Worm (Caenorhabditis elegans): ENCODE data around the gene E02A10.3.
A peak's percentile ranks its signal among the peaks of the same experiment; 100 is the strongest.

Gene E02A10.3

ce11 chrV:12611029-12611428 lies 31.6 kb downstream of the E02A10.3 start, which contains the start of gene cubn-1:
Gene cubn-1, plus strand, starts transcription at chrV:12611329.
- no peak for TF ChIP-seq xbp-1 (tag; optimal IDR thresholded peaks at IDR 0.05)
- TF ChIP-seq sptf-1 (tag; optimal IDR thresholded peaks at IDR 0.05), result no peak
- no peak for TF ChIP-seq hlh-17 (GFP tag; optimal IDR thresholded peaks at IDR 0.05; ENCODE audit: borderline replicate concordance)
- no peak for TF ChIP-seq aha-1 (tag; optimal IDR thresholded peaks at IDR 0.05)
- no peak for TF ChIP-seq ces-1 (GFP tag; optimal IDR thresholded peaks at IDR 0.05)
- TF ChIP-seq ceh-82 (tag; optimal IDR thresholded peaks at IDR 0.05), result no peak
- TF ChIP-seq nhr-84 (tag; optimal IDR thresholded peaks at IDR 0.05), result no peak
- TF ChIP-seq fkh-8 (tag; optimal IDR thresholded peaks at IDR 0.05), result no peak
- no peak for TF ChIP-seq fos-1 (tag; optimal IDR thresholded peaks at IDR 0.05)

- TF ChIP-seq mab-9 (GFP tag; IDR thresholded peaks at IDR 0.05) (no peak), zag-1 (tag; optimal IDR thresholded peaks at IDR 0.05) (no peak), hlh-4 (tag; optimal IDR thresholded peaks at IDR 0.05) (no peak), nhr-11 (tag; optimal IDR thresholded peaks at IDR 0.05) (no peak), blmp-1 (tag; optimal IDR thresholded peaks at IDR 0.05) (no peak), skn-1 (tag; optimal IDR thresholded peaks at IDR 0.05) (no peak), lin-39 (tag; optimal IDR thresholded peaks at IDR 0.05) (no peak), fos-1 (tag; optimal IDR thresholded peaks at IDR 0.05) (no peak), hpl-2 (GFP tag; optimal IDR thresholded peaks at IDR 0.05) (no peak), unc-86 (tag; optimal IDR thresholded peaks at IDR 0.05) (no peak), ceh-82 (tag; optimal IDR thresholded peaks at IDR 0.05) (no peak), dsc-1 (tag; optimal IDR thresholded peaks at IDR 0.05) (no peak), nhr-47 (tag; optimal IDR thresholded peaks at IDR 0.05) (no peak), vab-15 (tag; optimal IDR thresholded peaks at IDR 0.05) (no peak), swsn-7 (tag; optimal IDR thresholded peaks at IDR 0.05) (no peak)
Observed at ce11 chrV:12612118-12612517, 32.7 kb downstream of the E02A10.3 start, which contains the start of gene cyc-2.2. Gene cyc-2.2, minus strand, starts transcription at chrV:12612218.

ce11 chrV:12624371-12624770 lies 45.0 kb downstream of the E02A10.3 start, which contains the start of gene F56H9.9:
Gene F56H9.9, minus strand, starts transcription at chrV:12624471.
- TF ChIP-seq efl-1 (optimal IDR thresholded peaks at IDR 0.05) (no peak), efl-1 (GFP tag; optimal IDR thresholded peaks at IDR 0.05 in 1 of 2) (no peak), egl-27 (tag; optimal IDR thresholded peaks at IDR 0.05) (no peak), zip-4 (GFP tag; optimal IDR thresholded peaks at IDR 0.05) (no peak), skn-1 (tag; optimal IDR thresholded peaks at IDR 0.05) (no peak), lin-14 (GFP tag; optimal IDR thresholded peaks at IDR 0.05) (no peak), aha-1 (tag; optimal IDR thresholded peaks at IDR 0.05) (no peak), mef-2 (tag; optimal IDR thresholded peaks at IDR 0.05) (no peak), mep-1 (tag; optimal IDR thresholded peaks at IDR 0.05) (no peak), nhr-77 (tag; optimal IDR thresholded peaks at IDR 0.05) (no peak), sptf-1 (tag; optimal IDR thresholded peaks at IDR 0.05) (no peak), swsn-7 (tag; optimal IDR thresholded peaks at IDR 0.05) (no peak)

- peak; percentile 31 for TF ChIP-seq blmp-1 (tag; optimal IDR thresholded peaks at IDR 0.05)
- no peak for TF ChIP-seq C34B4.2 (tag; optimal IDR thresholded peaks at IDR 0.05)
Observed at ce11 chrV:12629743-12630142, 50.3 kb downstream of the E02A10.3 start, which contains the start of gene F56H9.6. Gene F56H9.6, minus strand, starts transcription at chrV:12629843.

ce11 chrV:12632048-12632447 lies 52.6 kb downstream of the E02A10.3 start, which contains the start of gene srx-113:
Gene srx-113, minus strand, starts transcription at chrV:12632148.
- TF ChIP-seq xbp-1 (tag; optimal IDR thresholded peaks at IDR 0.05) (no peak), pax-3 (tag; optimal IDR thresholded peaks at IDR 0.05) (peak; percentile 14), lin-39 (tag; optimal IDR thresholded peaks at IDR 0.05) (no peak)

- no peak for TF ChIP-seq unc-30 (tag; optimal IDR thresholded peaks at IDR 0.05)
- no peak for TF ChIP-seq nhr-85 (tag)
- TF ChIP-seq blmp-1 (tag; optimal IDR thresholded peaks at IDR 0.05), result no peak
- no peak for TF ChIP-seq ztf-11 (tag; optimal IDR thresholded peaks at IDR 0.05)
- no peak for TF ChIP-seq fkh-4 (tag; optimal IDR thresholded peaks at IDR 0.05; ENCODE audit: borderline replicate concordance)
- TF ChIP-seq lsy-2 (tag; optimal IDR thresholded peaks at IDR 0.05), result no peak
- no peak for TF ChIP-seq hpl-2 (GFP tag; optimal IDR thresholded peaks at IDR 0.05)
- no peak for TF ChIP-seq nhr-71 (tag; optimal IDR thresholded peaks at IDR 0.05)
- no peak for TF ChIP-seq lin-14 (GFP tag; optimal IDR thresholded peaks at IDR 0.05)
Observed at ce11 chrV:12633046-12633445, 53.6 kb downstream of the E02A10.3 start.
